Worm (Caenorhabditis elegans) whole organism, L1 larva: ENCODE measurements around the gene hlh-4.

Experiments
- C04F5.9 ChIP-seq: sonication (generic microtip); optimal IDR thresholded peaks from 2 replicates; lab custom pipeline; 2016; ENCODE audit warnings: missing genetic modification characterization, missing compliant biosample characterization
- elt-2 ChIP-seq: sonication (generic microtip); optimal IDR thresholded peaks from 2 replicates; lab custom pipeline; 2016; ENCODE audit warnings: missing genetic modification characterization, mild to moderate bottlenecking, inconsistent platforms, missing compliant biosample characterization, missing genetic modification reagents
- fkh-8 ChIP-seq: sonication (generic microtip); optimal IDR thresholded peaks from 2 replicates; lab custom pipeline; 2016; ENCODE audit warnings: mild to moderate bottlenecking, missing genetic modification characterization, missing compliant biosample characterization

DNA sequence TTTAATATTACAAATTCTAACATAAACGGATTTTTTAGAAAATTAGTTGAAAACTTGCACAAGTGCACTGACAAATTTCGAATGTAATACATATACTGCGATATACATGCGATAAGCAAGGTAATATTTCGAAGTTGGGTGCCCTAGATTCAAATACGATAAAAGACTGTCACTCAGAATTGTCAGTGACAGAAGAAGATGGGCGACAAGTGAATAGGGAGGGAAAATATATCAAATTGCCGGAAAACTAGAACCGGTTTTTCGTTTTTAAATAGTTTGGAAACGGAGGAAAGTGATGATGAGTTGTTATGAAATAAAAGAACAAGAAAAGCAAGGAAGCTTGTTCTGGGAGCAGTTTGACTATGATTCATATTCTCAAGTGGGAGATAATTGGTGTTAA, 4.8 kb downstream of the hlh-4 start:
- TF ChIP-seq fkh-8 (tag; lab: Kevin White, UChicago) (no peak), elt-2 (tag; lab: Kevin White, UChicago) (no peak), C04F5.9 (no peak)
